Fruit fly (Drosophila melanogaster) S2 (cell line): ENCODE measurements around the gene CG13449.

Experiments
- CG8478 ChIP-seq: fragments of >200 bp; optimal IDR thresholded peaks from 2 replicates; lab custom pipeline; 2018
- CTCF ChIP-seq, 2 experiments: fragments of >200 bp; optimal IDR thresholded peaks; 2 replicates each; lab custom pipeline; 2018

DNA sequence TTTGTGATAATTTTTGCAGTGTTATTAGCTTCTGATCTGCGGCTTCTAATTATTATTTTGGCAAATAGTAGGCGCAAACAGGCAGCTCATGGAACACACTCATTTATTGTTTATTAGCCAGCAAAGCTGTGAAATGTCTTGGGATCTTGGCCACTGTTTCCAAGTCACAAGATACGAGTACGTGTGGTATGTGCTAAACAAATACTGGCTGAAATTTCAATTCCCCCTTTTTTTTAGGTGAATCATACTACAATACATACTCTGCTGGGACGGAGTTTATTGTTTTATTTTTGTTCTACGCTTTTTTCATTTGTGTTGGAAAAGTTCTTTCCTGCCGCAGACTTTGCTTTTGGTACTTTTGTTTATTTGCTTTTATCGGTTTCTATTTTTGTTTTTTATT, 18.4 kb upstream of the CG13449 start:
- TF ChIP-seq CG8478 (lab: Kevin White, UChicago) (no peak), CTCF (optimal IDR thresholded peaks at IDR 0.05; lab: Kevin White, UChicago) (no peak)
